Fruit fly (Drosophila melanogaster) whole organism, embryonic: ENCODE results near the gene Dpm2.
A peak's percentile ranks its signal among the peaks of the same experiment; 100 is the strongest.

ENCODE experiments used
- Awh ChIP-seq: fragments of 200-800 bp; sonication (Bioruptor generic); IDR thresholded peaks from 2 replicates; pipeline ENCODE4, ENCODE4 v1.3.6; 2022; ENCODE audit warnings: missing biosample characterization, missing genetic modification characterization
- CG10209 ChIP-seq: fragments of 200-800 bp; sonication (Bioruptor generic); optimal IDR thresholded peaks from 3 replicates; lab custom pipeline; 2017; ENCODE audit warnings: missing biosample characterization, mild to moderate bottlenecking, missing genetic modification characterization, missing genetic modification reagents
- CG10267 ChIP-seq: fragments of 200-800 bp; sonication (Bioruptor generic); optimal IDR thresholded peaks from 2 replicates; lab custom pipeline; 2018; ENCODE audit warnings: missing biosample characterization, mild to moderate bottlenecking, missing genetic modification characterization, moderate library complexity
- CG10565 ChIP-seq: fragments of 200-800 bp; sonication (Bioruptor generic); optimal IDR thresholded peaks from 3 replicates; lab custom pipeline; 2016; ENCODE audit warnings: missing biosample characterization, mild to moderate bottlenecking, missing genetic modification characterization
- CG11504 ChIP-seq: fragments of 200-800 bp; sonication (Bioruptor generic); optimal IDR thresholded peaks from 3 replicates; lab custom pipeline; 2019; ENCODE audit warnings: missing biosample characterization, mild to moderate bottlenecking, missing genetic modification characterization, moderate library complexity
- CG12299 ChIP-seq: fragments of 200-800 bp; sonication (Bioruptor generic); optimal IDR thresholded peaks from 2 replicates; lab custom pipeline; 2018; ENCODE audit warnings: missing biosample characterization, mild to moderate bottlenecking, missing genetic modification characterization
- CG12659 ChIP-seq: fragments of 200-800 bp; sonication (Bioruptor generic); optimal IDR thresholded peaks from 3 replicates; lab custom pipeline; 2017; ENCODE audit warnings: mild to moderate bottlenecking, missing biosample characterization, missing genetic modification reagents, missing genetic modification characterization
- CG13894 ChIP-seq: fragments of 200-800 bp; sonication (Bioruptor generic); optimal IDR thresholded peaks from 3 replicates; lab custom pipeline; 2018; ENCODE audit warnings: missing biosample characterization, mild to moderate bottlenecking, missing genetic modification characterization, moderate library complexity
- CG1603 ChIP-seq: fragments of 200-800 bp; sonication (Bioruptor generic); optimal IDR thresholded peaks from 2 replicates; lab custom pipeline; 2019; ENCODE audit warnings: missing biosample characterization, mild to moderate bottlenecking, missing genetic modification characterization, moderate library complexity
- CG17359 ChIP-seq: fragments of 200-800 bp; sonication (Bioruptor generic); optimal IDR thresholded peaks from 3 replicates; lab custom pipeline; 2018; ENCODE audit warnings: missing biosample characterization, mild to moderate bottlenecking, missing genetic modification characterization, moderate library complexity
- CG30403 ChIP-seq: fragments of 200-800 bp; sonication (Bioruptor generic); optimal IDR thresholded peaks from 3 replicates; lab custom pipeline; 2016; ENCODE audit warnings: missing biosample characterization, missing genetic modification characterization
- CG32767 ChIP-seq: fragments of 200-800 bp; sonication (Bioruptor generic); IDR thresholded peaks from 2 replicates; pipeline ENCODE4 v1.3.6; 2022; ENCODE audit warnings: missing biosample characterization, missing genetic modification characterization
- CG3281 ChIP-seq: fragments of 200-800 bp; sonication (Bioruptor generic); optimal IDR thresholded peaks from 3 replicates; lab custom pipeline; 2017; ENCODE audit warnings: missing biosample characterization, mild to moderate bottlenecking, missing genetic modification characterization
- CG33557 ChIP-seq: fragments of 200-800 bp; sonication (Bioruptor generic); optimal IDR thresholded peaks from 2 replicates; lab custom pipeline; 2019; ENCODE audit warnings: missing biosample characterization, mild to moderate bottlenecking, missing genetic modification characterization, moderate library complexity
- CG3407 ChIP-seq: fragments of 200-800 bp; sonication (Bioruptor generic); optimal IDR thresholded peaks from 2 replicates; lab custom pipeline; 2018; ENCODE audit warnings: missing biosample characterization, mild to moderate bottlenecking, missing genetic modification characterization
- CG34224 ChIP-seq: fragments of 200-800 bp; sonication (Bioruptor generic); IDR thresholded peaks from 3 replicates; pipeline ENCODE4 v1.3.6; 2022; ENCODE audit warnings: missing biosample characterization, missing genetic modification characterization; ENCODE audit not compliant: partially characterized antibody
- CG3838 ChIP-seq: fragments of 200-800 bp; sonication (Bioruptor generic); optimal IDR thresholded peaks from 3 replicates; lab custom pipeline; 2016; ENCODE audit warnings: missing biosample characterization, missing genetic modification characterization
- CG4404 ChIP-seq: fragments of 200-800 bp; sonication (Bioruptor generic); IDR thresholded peaks from 2 replicates; pipeline ENCODE4 v1.3.6; 2022; ENCODE audit warnings: missing biosample characterization, missing genetic modification characterization
- CG4617 ChIP-seq: fragments of 200-800 bp; sonication (Bioruptor generic); optimal IDR thresholded peaks from 3 replicates; lab custom pipeline; 2016; ENCODE audit warnings: missing biosample characterization, missing genetic modification characterization, borderline replicate concordance
- CG4820 ChIP-seq: fragments of 200-800 bp; sonication (Bioruptor generic); optimal IDR thresholded peaks from 3 replicates; lab custom pipeline; 2016; ENCODE audit warnings: missing biosample characterization, missing genetic modification characterization
- CG6765 ChIP-seq: fragments of 200-800 bp; sonication (Bioruptor generic); optimal IDR thresholded peaks from 3 replicates; lab custom pipeline; 2017; ENCODE audit warnings: missing biosample characterization, mild to moderate bottlenecking, missing genetic modification characterization
- CG7963 ChIP-seq: fragments of 200-800 bp; sonication (Bioruptor generic); IDR thresholded peaks from 3 replicates; pipeline ENCODE4 v1.3.6; 2022; ENCODE audit warnings: missing biosample characterization, missing genetic modification characterization; ENCODE audit not compliant: partially characterized antibody
- CG8924 ChIP-seq: fragments of 200-800 bp; optimal IDR thresholded peaks from 3 replicates; lab custom pipeline; 2019; ENCODE audit warnings: missing biosample characterization, mild to moderate bottlenecking, missing genetic modification characterization, moderate library complexity
- Dek ChIP-seq: fragments of 200-800 bp; sonication (Bioruptor generic); optimal IDR thresholded peaks from 3 replicates; lab custom pipeline; 2019; ENCODE audit warnings: missing biosample characterization, mild to moderate bottlenecking, missing genetic modification characterization, moderate library complexity
- Dip2 ChIP-seq: fragments of 200-800 bp; sonication (Bioruptor generic); IDR thresholded peaks from 2 replicates; pipeline ENCODE4 v1.3.6; 2022; ENCODE audit warnings: missing biosample characterization, missing genetic modification characterization
- Dip3 ChIP-seq: fragments of 200-800 bp; sonication (Bioruptor generic); optimal IDR thresholded peaks from 3 replicates; lab custom pipeline; 2016; ENCODE audit warnings: missing biosample characterization, missing genetic modification characterization
- HHEX ChIP-seq: fragments of 200-800 bp; sonication (Bioruptor generic); optimal IDR thresholded peaks from 3 replicates; lab custom pipeline; 2017; ENCODE audit warnings: missing biosample characterization, mild to moderate bottlenecking, missing genetic modification characterization, missing genetic modification reagents
- NK7.1 ChIP-seq: fragments of 200-800 bp; sonication (Bioruptor generic); optimal IDR thresholded peaks from 3 replicates; lab custom pipeline; 2016; ENCODE audit warnings: missing biosample characterization, missing genetic modification characterization
- Neu2 ChIP-seq: fragments of 200-800 bp; sonication (Bioruptor generic); optimal IDR thresholded peaks from 3 replicates; lab custom pipeline; 2016; ENCODE audit warnings: missing biosample characterization, missing genetic modification characterization, borderline replicate concordance
- Nf-YB ChIP-seq: fragments of 200-800 bp; sonication (Bioruptor generic); optimal IDR thresholded peaks from 3 replicates; lab custom pipeline; 2019; ENCODE audit warnings: missing biosample characterization, mild to moderate bottlenecking, missing genetic modification characterization, moderate library complexity
- Oli ChIP-seq: fragments of 200-800 bp; sonication (Bioruptor generic); optimal IDR thresholded peaks from 2 replicates; lab custom pipeline; 2018; ENCODE audit warnings: missing biosample characterization, mild to moderate bottlenecking, missing genetic modification characterization, moderate library complexity
- Rfx ChIP-seq: fragments of 200-800 bp; sonication (Bioruptor generic); IDR thresholded peaks from 2 replicates; pipeline ENCODE4 v1.3.6; 2022; ENCODE audit warnings: missing biosample characterization, missing genetic modification characterization
- ato ChIP-seq: fragments of 200-800 bp; sonication (Bioruptor generic); IDR thresholded peaks from 2 replicates; pipeline ENCODE4 v1.3.6; 2022; ENCODE audit warnings: missing biosample characterization, missing genetic modification characterization; ENCODE audit not compliant: partially characterized antibody
- bbx ChIP-seq: fragments of 200-800 bp; sonication (Bioruptor generic); IDR thresholded peaks from 2 replicates; pipeline ENCODE4 v1.3.6; 2022; ENCODE audit warnings: missing biosample characterization, missing genetic modification characterization; ENCODE audit not compliant: partially characterized antibody
- br ChIP-seq: fragments of >200 bp; optimal IDR thresholded peaks from 2 replicates; lab custom pipeline; 2017
- bsh ChIP-seq, 2 experiments: fragments of 200-800 bp; sonication (Bioruptor generic); optimal IDR thresholded peaks; 2 replicates each; lab custom pipeline; 2017 to 2018; ENCODE audit warnings: mild to moderate bottlenecking in 2 of 2, missing biosample characterization in 2 of 2, missing genetic modification characterization in 2 of 2, moderate library complexity in 1 of 2
- dimm ChIP-seq: fragments of 200-800 bp; sonication (Bioruptor generic); IDR thresholded peaks from 2 replicates; pipeline ENCODE4 v1.3.6; 2022; ENCODE audit warnings: missing biosample characterization, missing genetic modification characterization
- dysf ChIP-seq: fragments of 200-800 bp; sonication (Bioruptor generic); IDR thresholded peaks from 3 replicates; pipeline ENCODE4 v1.3.6; 2022; ENCODE audit warnings: missing biosample characterization, missing genetic modification characterization
- grau ChIP-seq: fragments of 200-800 bp; optimal IDR thresholded peaks from 3 replicates; lab custom pipeline; 2019; ENCODE audit warnings: missing biosample characterization, mild to moderate bottlenecking, missing genetic modification characterization, moderate library complexity
- h ChIP-seq: fragments of >200 bp; optimal IDR thresholded peaks from 2 replicates; lab custom pipeline; 2017
- lmd ChIP-seq: fragments of 200-800 bp; sonication (Bioruptor generic); IDR thresholded peaks from 2 replicates; pipeline ENCODE4 v1.3.6; 2022; ENCODE audit warnings: missing biosample characterization, missing genetic modification characterization
- maf-S ChIP-seq: fragments of 200-800 bp; sonication (Bioruptor generic); optimal IDR thresholded peaks from 2 replicates; lab custom pipeline; 2016; ENCODE audit warnings: missing biosample characterization, missing genetic modification characterization
- pho ChIP-seq: fragments of 200-800 bp; sonication (Bioruptor generic); optimal IDR thresholded peaks from 2 replicates; lab custom pipeline; 2016; ENCODE audit warnings: missing biosample characterization, missing genetic modification characterization
- pita ChIP-seq: fragments of 200-800 bp; sonication (Bioruptor generic); optimal IDR thresholded peaks from 2 replicates; lab custom pipeline; 2017; ENCODE audit warnings: missing biosample characterization, mild to moderate bottlenecking, missing genetic modification characterization
- sc ChIP-seq, 3 experiments: fragments of >200 bp in 2 of 3; fragments of 200-800 bp in 1 of 3; sonication (Bioruptor generic) in 1 of 3; optimal IDR thresholded peaks; 2 replicates in 2 of 3; 3 replicates in 1 of 3; lab custom pipeline; 2017; ENCODE audit warnings: mild to moderate bottlenecking in 1 of 3, missing biosample characterization in 1 of 3, missing genetic modification characterization in 1 of 3, missing genetic modification reagents in 1 of 3
- sd ChIP-seq: fragments of 200-800 bp; sonication (Bioruptor generic); optimal IDR thresholded peaks from 3 replicates; lab custom pipeline; 2018; ENCODE audit warnings: missing biosample characterization, mild to moderate bottlenecking, missing genetic modification characterization, moderate library complexity
- so ChIP-seq: fragments of 200-800 bp; sonication (Bioruptor generic); IDR thresholded peaks from 3 replicates; pipeline ENCODE4 v1.3.6; 2022; ENCODE audit warnings: missing biosample characterization, missing genetic modification characterization
- wek ChIP-seq: fragments of 200-800 bp; sonication (Bioruptor generic); optimal IDR thresholded peaks from 3 replicates; lab custom pipeline; 2018; ENCODE audit warnings: missing biosample characterization, mild to moderate bottlenecking, missing genetic modification characterization, moderate library complexity
- yki ChIP-seq: fragments of >200 bp; optimal IDR thresholded peaks from 3 replicates; lab custom pipeline; 2018
- zf30C ChIP-seq: fragments of 200-800 bp; sonication (Bioruptor generic); optimal IDR thresholded peaks from 3 replicates; lab custom pipeline; 2018; ENCODE audit warnings: missing biosample characterization, mild to moderate bottlenecking, missing genetic modification characterization

The Dpm2 gene

dm6 chr3L:3319223-3319643, at the start of gene Dpm2, which contains the start of the genes PIG-C and CG12016:
TSS of gene Dpm2 (plus strand) at chr3L:3319555.
TSS of gene PIG-C (minus strand) at chr3L:3319232.
TSS of gene CG12016 (plus strand) at chr3L:3319555.
- TF ChIP-seq CG10565 (GFP tag; lab: Kevin White, UChicago) (no peak), Oli (tag; lab: Kevin White, UChicago) (peak; percentile 28), so (GFP tag; lab: Robert Waterston, UW) (no peak), maf-S (GFP tag; lab: Kevin White, UChicago) (peak; percentile 66), CG10267 (tag; lab: Kevin White, UChicago) (peak; percentile 75), CG32767 (GFP tag; lab: Robert Waterston, UW) (no peak), CG4617 (peak; percentile 85), CG33557 (GFP tag; lab: Kevin White, UChicago) (peak; percentile 53), pho (GFP tag; lab: Kevin White, UChicago) (peak; percentile 73), HHEX (GFP tag; lab: Kevin White, UChicago) (no peak), CG17359 (tag; lab: Kevin White, UChicago) (peak; percentile 48), CG1603 (tag; lab: Kevin White, UChicago) (no peak), sd (no peak), CG12299 (tag; lab: Kevin White, UChicago) (peak; percentile 34), Nf-YB (GFP tag; lab: Kevin White, UChicago) (no peak), dimm (GFP tag; lab: Robert Waterston, UW) (no peak), CG10209 (peak; percentile 35), CG11504 (tag; lab: Kevin White, UChicago) (no peak), CG13894 (no peak), CG7963 (GFP tag; lab: Robert Waterston, UW) (peak; percentile 93), yki (lab: Kevin White, UChicago) (no peak), CG12659 (peak; percentile 86), CG3838 (peak; percentile 27), sc (optimal IDR thresholded peaks at IDR 0.05; lab: Kevin White, UChicago) (no peak), sc (GFP tag; optimal IDR thresholded peaks at IDR 0.05; lab: Kevin White, UChicago) (no peak), bsh (GFP tag; optimal IDR thresholded peaks at IDR 0.05; lab: Kevin White, UChicago) (peak in 1 of 2 experiments; percentile 43), CG4404 (GFP tag; lab: Robert Waterston, UW) (peak; percentile 50; the same call in 1 of the 2 replicates), CG4820 (peak; percentile 64), CG3407 (peak; percentile 16), grau (tag; lab: Kevin White, UChicago) (peak; percentile 77), Dip2 (GFP tag; lab: Robert Waterston, UW) (no peak), Rfx (GFP tag; lab: Robert Waterston, UW) (peak; percentile 81), h (lab: Kevin White, UChicago) (no peak), CG3281 (GFP tag; lab: Kevin White, UChicago) (peak; percentile 27), zf30C (GFP tag; lab: Kevin White, UChicago) (no peak), pita (GFP tag; lab: Kevin White, UChicago) (no peak), dysf (GFP tag; lab: Robert Waterston, UW) (peak; percentile 71; the same call in 2 of the 3 replicates), wek (no peak), CG34224 (GFP tag; lab: Robert Waterston, UW) (peak; percentile 94), ato (GFP tag; lab: Robert Waterston, UW) (peak; percentile 91), Awh (no peak), Dip3 (GFP tag; lab: Kevin White, UChicago) (peak; percentile 48), CG8924 (tag; lab: Kevin White, UChicago) (no peak), Neu2 (GFP tag; lab: Kevin White, UChicago) (no peak), Dek (tag; lab: Kevin White, UChicago) (peak; percentile 49), CG6765 (GFP tag; lab: Kevin White, UChicago) (no peak), br (lab: Kevin White, UChicago) (no peak), NK7.1 (peak; percentile 26), bbx (GFP tag; lab: Robert Waterston, UW) (peak; percentile 95), CG30403 (GFP tag; lab: Kevin White, UChicago) (peak; percentile 86), lmd (GFP tag; lab: Robert Waterston, UW) (peak; percentile 65; the same call in 1 of the 2 replicates)
